Fruit fly (Drosophila melanogaster): ENCODE data around the gene CG12111.

The CG12111 gene

DNA sequence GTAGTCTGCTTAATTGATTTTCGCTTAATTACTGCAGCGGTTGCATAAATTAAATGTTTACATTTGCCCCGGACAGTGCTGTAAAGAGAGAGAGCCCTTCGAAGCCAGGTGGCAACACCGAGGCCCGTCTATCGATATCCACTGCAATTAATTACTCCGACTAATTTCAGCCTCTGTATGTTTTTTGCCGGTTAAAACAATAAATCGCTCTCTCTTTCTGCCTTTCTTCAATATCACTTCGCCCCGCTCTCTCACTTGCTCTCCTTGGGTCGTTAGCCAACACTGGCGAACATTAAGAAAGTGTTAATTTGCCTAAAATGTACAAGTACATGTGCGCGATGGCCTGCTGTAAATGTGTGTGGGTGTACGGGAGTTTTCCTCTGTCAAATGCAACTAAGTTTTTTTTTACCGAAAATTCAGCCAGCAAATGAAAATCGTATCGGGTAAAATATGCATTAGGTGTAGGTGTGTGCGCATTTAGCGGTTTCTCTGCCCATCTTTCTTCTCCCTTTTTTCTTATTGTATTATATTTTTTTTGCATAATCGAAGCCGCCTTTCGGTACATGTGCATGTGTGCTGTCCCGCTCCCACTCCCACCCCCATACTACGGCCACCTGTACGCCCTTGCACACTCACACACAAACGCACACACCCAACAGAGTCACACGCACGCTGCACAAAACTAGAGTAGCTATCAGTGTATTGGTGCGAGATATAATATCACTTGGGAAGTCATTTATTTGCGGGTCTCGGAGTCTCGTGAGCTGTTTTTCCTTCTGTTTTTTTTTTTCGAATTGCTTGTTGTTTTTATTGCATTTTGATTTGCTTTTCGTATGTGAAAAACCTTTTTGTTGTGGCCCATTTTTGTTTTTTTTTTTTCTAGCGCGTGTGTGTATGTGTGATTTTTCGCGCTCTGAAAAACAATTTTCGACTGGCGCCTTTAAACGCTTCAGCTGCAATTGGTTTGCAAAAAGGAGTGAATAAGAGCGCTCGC lies 9.0 kb downstream of the CG12111 start (continued):
- TF ChIP-seq Mad (GFP tag; optimal IDR thresholded peaks at IDR 0.05) (no peak), nerfin-2 (GFP tag; IDR thresholded peaks at IDR 0.05; ENCODE audit: partially characterized antibody) (peak; percentile 36; the same call in 1 of the 2 replicates), Bgb (GFP tag; IDR thresholded peaks at IDR 0.05; ENCODE audit: partially characterized antibody) (peak; percentile 41; the same call in 1 of the 2 replicates), esg (GFP tag; conservative IDR thresholded peaks at IDR 0.05) (no peak), kah (GFP tag; optimal IDR thresholded peaks at IDR 0.05) (peak; percentile 99), chif (GFP tag; optimal IDR thresholded peaks at IDR 0.05) (peak; percentile 35 to 38), hkb (optimal IDR thresholded peaks at IDR 0.05) (no peak), hkb (GFP tag; IDR thresholded peaks at IDR 0.05) (peak; percentile 39; the same call in 1 of the 2 replicates), Dip3 (GFP tag; optimal IDR thresholded peaks at IDR 0.05) (peak; percentile 13), CG3163 (GFP tag; optimal IDR thresholded peaks at IDR 0.05) (peak; percentile 24), inv (GFP tag; IDR thresholded peaks at IDR 0.05; ENCODE audit: partially characterized antibody) (peak; percentile 30; the same call in 1 of the 2 replicates), CG34376 (GFP tag; optimal IDR thresholded peaks at IDR 0.05) (peak; percentile 7), CG15479 (GFP tag; optimal IDR thresholded peaks at IDR 0.05) (peak; percentile 83), CG8478 (optimal IDR thresholded peaks at IDR 0.05) (peak; percentile 44), sqz (GFP tag; optimal IDR thresholded peaks at IDR 0.05) (peak; percentile 24), CG7786 (GFP tag; optimal IDR thresholded peaks at IDR 0.05) (peak; percentile 26), CG2712 (tag; optimal IDR thresholded peaks at IDR 0.05) (peak; percentile 0), her (GFP tag; optimal IDR thresholded peaks at IDR 0.05) (peak; percentile 32), dm (GFP tag; optimal IDR thresholded peaks at IDR 0.05) (peak; percentile 36), Bdp1 (GFP tag; optimal IDR thresholded peaks at IDR 0.05) (peak; percentile 0), Dek (tag; optimal IDR thresholded peaks at IDR 0.05) (no peak), CG11247 (GFP tag; IDR thresholded peaks at IDR 0.05) (peak; percentile 47), ara (GFP tag; IDR thresholded peaks at IDR 0.05) (no peak), MESR4 (GFP tag; optimal IDR thresholded peaks at IDR 0.05) (peak; percentile 12), CG6654 (GFP tag; optimal IDR thresholded peaks at IDR 0.05) (no peak), CG12659 (GFP tag; optimal IDR thresholded peaks at IDR 0.05) (peak; percentile 54), CG2120 (GFP tag; optimal IDR thresholded peaks at IDR 0.05) (peak; percentile 20), wek (GFP tag; optimal IDR thresholded peaks at IDR 0.05) (peak; percentile 34), Ssrp (tag; optimal IDR thresholded peaks at IDR 0.05) (peak; percentile 7), CG4820 (GFP tag; optimal IDR thresholded peaks at IDR 0.05) (peak; percentile 41), sima (GFP tag; optimal IDR thresholded peaks at IDR 0.05) (no peak), CG12391 (tag; optimal IDR thresholded peaks at IDR 0.05) (peak; percentile 39), CG4617 (GFP tag; optimal IDR thresholded peaks at IDR 0.05; ENCODE audit: borderline replicate concordance) (peak; percentile 0), unpg (GFP tag; optimal IDR thresholded peaks at IDR 0.05) (peak; percentile 28), CG4328 (GFP tag; optimal IDR thresholded peaks at IDR 0.05) (peak; percentile 21), ftz-f1 (GFP tag; optimal IDR thresholded peaks at IDR 0.05) (peak; percentile 39), CG12769 (tag; optimal IDR thresholded peaks at IDR 0.05) (peak; percentile 70), Opbp (GFP tag; IDR thresholded peaks at IDR 0.05; ENCODE audit: partially characterized antibody) (peak; percentile 56; the same call in 1 of the 3 replicates), jumu (GFP tag; optimal IDR thresholded peaks at IDR 0.05) (peak; percentile 48), phol (tag; optimal IDR thresholded peaks at IDR 0.05) (peak; percentile 16), sisA (GFP tag; IDR thresholded peaks at IDR 0.05) (no peak), vvl (GFP tag; IDR thresholded peaks at IDR 0.05) (peak; percentile 81), Sox100B (GFP tag; optimal IDR thresholded peaks at IDR 0.05) (peak; percentile 23), pfk (GFP tag; optimal IDR thresholded peaks at IDR 0.05) (no peak), CG10267 (tag; optimal IDR thresholded peaks at IDR 0.05) (peak; percentile 92), unc-4 (GFP tag; IDR thresholded peaks at IDR 0.05; ENCODE audit: partially characterized antibody) (peak; percentile 31; the same call in 1 of the 2 replicates), Elba2 (GFP tag; optimal IDR thresholded peaks at IDR 0.05) (peak; percentile 79)

Measured in whole organism, embryonic.